Worm (Caenorhabditis elegans) whole organism, young adult: Measurements from ENCODE around the gene abu-1.
"Not testable (repeated sequence)": the region's sequence is repeated elsewhere in the genome, so short reads cannot be mapped to it uniquely, and the experiment has no call there.

ENCODE experiments used
- lin-40 ChIP-seq: sonication (generic microtip); optimal IDR thresholded peaks from 2 replicates; lab custom pipeline; 2016; ENCODE audit warnings: missing genetic modification characterization, mild to moderate bottlenecking, missing compliant biosample characterization, missing genotype, missing genetic modification reagents
- nhr-27 ChIP-seq: fragments of 200-800 bp; sonication (Bioruptor generic); optimal IDR thresholded peaks from 2 replicates; lab custom pipeline; 2018; ENCODE audit warnings: mild to moderate bottlenecking, missing genetic modification characterization, moderate library complexity, missing compliant biosample characterization
- unc-62 ChIP-seq: fragments of 150-350 bp; optimal IDR thresholded peaks from 2 replicates; lab custom pipeline; 2014; ENCODE audit warnings: missing biosample characterization, missing genetic modification reagents, missing genetic modification characterization
- ztf-18 ChIP-seq: sonication (generic microtip); optimal IDR thresholded peaks from 2 replicates; lab custom pipeline; 2016; ENCODE audit warnings: missing genotype, mild to moderate bottlenecking, missing genetic modification characterization, missing compliant biosample characterization

- TF ChIP-seq unc-62 (GFP tag; lab: Kevin White, UChicago); nhr-27 (tag; lab: Kevin White, UChicago); ztf-18 (tag; lab: Kevin White, UChicago); lin-40 (tag; lab: Kevin White, UChicago): not testable (repeated sequence)
Measured at ce11 chrV:10423968-10424367, 42.3 kb upstream of the abu-1 start.
